Fruit fly (Drosophila melanogaster) whole organism, prepupa: ENCODE data around the gene CG6154.

ENCODE experiments used
- Blimp-1 ChIP-seq: fragments of 200-800 bp; sonication (Bioruptor generic); optimal IDR thresholded peaks from 3 replicates; lab custom pipeline; 2017; ENCODE audit warnings: missing biosample characterization, missing genetic modification characterization, mild to moderate bottlenecking, moderate library complexity, missing genetic modification reagents
- CG10631 ChIP-seq: fragments of 200-800 bp; sonication (Bioruptor generic); optimal IDR thresholded peaks from 2 replicates; lab custom pipeline; 2016; ENCODE audit warnings: missing biosample characterization, missing genetic modification characterization
- CG10669 ChIP-seq: fragments of 200-800 bp; sonication (Bioruptor generic); optimal IDR thresholded peaks from 3 replicates; lab custom pipeline; 2018; ENCODE audit warnings: missing biosample characterization, mild to moderate bottlenecking, missing genetic modification characterization, moderate library complexity
- CG11294 ChIP-seq: fragments of 200-800 bp; sonication (Bioruptor generic); IDR thresholded peaks from 2 replicates; pipeline ENCODE4 v1.3.6; 2022; ENCODE audit warnings: missing biosample characterization, missing genetic modification characterization
- CG11902 ChIP-seq: fragments of 200-800 bp; sonication (Bioruptor generic); optimal IDR thresholded peaks from 3 replicates; lab custom pipeline; 2016; ENCODE audit warnings: missing biosample characterization, missing genetic modification characterization
- CG15336 ChIP-seq: fragments of 200-800 bp; sonication (Bioruptor generic); IDR thresholded peaks from 2 replicates; pipeline ENCODE4 v1.3.6; 2022; ENCODE audit warnings: missing biosample characterization, missing genetic modification characterization
- CG1621 ChIP-seq: fragments of 200-800 bp; sonication (Bioruptor generic); optimal IDR thresholded peaks from 3 replicates; lab custom pipeline; 2018; ENCODE audit warnings: missing biosample characterization, mild to moderate bottlenecking, missing genetic modification characterization
- CG16779 ChIP-seq: fragments of 200-800 bp; sonication (Bioruptor generic); optimal IDR thresholded peaks from 3 replicates; lab custom pipeline; 2017; ENCODE audit warnings: missing biosample characterization, mild to moderate bottlenecking, missing genetic modification characterization
- CG3032 ChIP-seq: fragments of 200-800 bp; optimal IDR thresholded peaks from 2 replicates; lab custom pipeline; 2019; ENCODE audit warnings: missing biosample characterization, mild to moderate bottlenecking, missing genetic modification characterization, moderate library complexity
- CG31627 ChIP-seq: fragments of 200-800 bp; sonication (Bioruptor generic); optimal IDR thresholded peaks from 3 replicates; lab custom pipeline; 2016; ENCODE audit warnings: missing biosample characterization, missing genetic modification characterization
- CG32006 ChIP-seq: fragments of 200-800 bp; sonication (Bioruptor generic); optimal IDR thresholded peaks from 3 replicates; lab custom pipeline; 2017; ENCODE audit warnings: missing biosample characterization, mild to moderate bottlenecking, missing genetic modification characterization
- CG34406 ChIP-seq: fragments of 200-800 bp; sonication (Bioruptor generic); optimal IDR thresholded peaks from 3 replicates; lab custom pipeline; 2016; ENCODE audit warnings: missing biosample characterization, missing genetic modification characterization
- CG3919 ChIP-seq: fragments of 200-800 bp; sonication (Bioruptor generic); optimal IDR thresholded peaks from 3 replicates; lab custom pipeline; 2016; ENCODE audit warnings: missing biosample characterization, missing genetic modification characterization
- CG4318 ChIP-seq: fragments of 200-800 bp; sonication (Bioruptor generic); optimal IDR thresholded peaks from 3 replicates; lab custom pipeline; 2017; ENCODE audit warnings: missing biosample characterization, mild to moderate bottlenecking, missing genetic modification characterization
- CG6276 ChIP-seq: fragments of 200-800 bp; sonication (Bioruptor generic); optimal IDR thresholded peaks from 2 replicates; lab custom pipeline; 2017; ENCODE audit warnings: missing biosample characterization, mild to moderate bottlenecking, missing genetic modification characterization
- CG6792 ChIP-seq: fragments of 200-800 bp; sonication (Bioruptor generic); optimal IDR thresholded peaks from 3 replicates; lab custom pipeline; 2016; ENCODE audit warnings: missing biosample characterization, missing genetic modification characterization
- CG6808 ChIP-seq: fragments of 200-800 bp; sonication (Bioruptor generic); optimal IDR thresholded peaks from 3 replicates; lab custom pipeline; 2017; ENCODE audit warnings: missing biosample characterization, missing genetic modification characterization, mild to moderate bottlenecking, moderate library complexity, missing genetic modification reagents
- CG7368 ChIP-seq: fragments of 200-800 bp; sonication (Bioruptor generic); optimal IDR thresholded peaks from 3 replicates; lab custom pipeline; 2016; ENCODE audit warnings: missing biosample characterization, missing genetic modification characterization
- CG8119 ChIP-seq: fragments of 200-800 bp; sonication (Bioruptor generic); IDR thresholded peaks from 3 replicates; pipeline ENCODE4 v1.3.6; 2022; ENCODE audit warnings: missing biosample characterization, missing genetic modification characterization
- CG8319 ChIP-seq: fragments of 200-800 bp; sonication (Bioruptor generic); optimal IDR thresholded peaks from 3 replicates; lab custom pipeline; 2016; ENCODE audit warnings: missing biosample characterization, missing genetic modification characterization
- CG9139 ChIP-seq: fragments of 200-800 bp; sonication (Bioruptor generic); optimal IDR thresholded peaks from 3 replicates; lab custom pipeline; 2017; ENCODE audit warnings: missing biosample characterization, mild to moderate bottlenecking, missing genetic modification characterization
- Eip78C ChIP-seq: fragments of 200-800 bp; sonication (Bioruptor generic); peaks from one replicate; lab custom pipeline; 2016; ENCODE audit warnings: missing biosample characterization, missing genetic modification characterization
- Eip93F ChIP-seq: fragments of 200-800 bp; sonication (Bioruptor generic); optimal IDR thresholded peaks from 2 replicates; lab custom pipeline; 2016; ENCODE audit warnings: missing biosample characterization, mild to moderate bottlenecking, missing genetic modification characterization
- Ets21C ChIP-seq: fragments of 200-800 bp; sonication (Bioruptor generic); optimal IDR thresholded peaks from 3 replicates; lab custom pipeline; 2016; ENCODE audit warnings: missing biosample characterization, missing genetic modification characterization
- Ets96B ChIP-seq: fragments of 200-800 bp; optimal IDR thresholded peaks from 2 replicates; lab custom pipeline; 2019; ENCODE audit warnings: missing biosample characterization, mild to moderate bottlenecking, missing genetic modification characterization, moderate library complexity
- Hr4 ChIP-seq: fragments of 200-800 bp; sonication (Bioruptor generic); optimal IDR thresholded peaks from 3 replicates; lab custom pipeline; 2016; ENCODE audit warnings: missing biosample characterization, missing genetic modification characterization
- Lpt ChIP-seq: fragments of 200-800 bp; sonication (Bioruptor generic); optimal IDR thresholded peaks from 3 replicates; lab custom pipeline; 2016; ENCODE audit warnings: missing biosample characterization, missing genetic modification characterization
- Met ChIP-seq: fragments of 200-800 bp; sonication (Bioruptor generic); optimal IDR thresholded peaks from 3 replicates; lab custom pipeline; 2016; ENCODE audit warnings: missing biosample characterization, missing genetic modification characterization
- OdsH ChIP-seq: fragments of 200-800 bp; sonication (Bioruptor generic); optimal IDR thresholded peaks from 3 replicates; lab custom pipeline; 2016; ENCODE audit warnings: missing biosample characterization, missing genetic modification characterization
- Sox14 ChIP-seq: fragments of 200-800 bp; sonication (Bioruptor generic); optimal IDR thresholded peaks from 3 replicates; lab custom pipeline; 2016; ENCODE audit warnings: missing biosample characterization, missing genetic modification characterization
- acj6 ChIP-seq: fragments of 200-800 bp; sonication (Bioruptor generic); optimal IDR thresholded peaks from 3 replicates; lab custom pipeline; 2016; ENCODE audit warnings: missing biosample characterization, missing genetic modification characterization
- cyc ChIP-seq: fragments of 200-800 bp; sonication (Bioruptor generic); optimal IDR thresholded peaks from 3 replicates; lab custom pipeline; 2016; ENCODE audit warnings: missing biosample characterization, missing genetic modification characterization
- dac ChIP-seq: fragments of 200-800 bp; sonication (Bioruptor generic); optimal IDR thresholded peaks from 2 replicates; lab custom pipeline; 2017; ENCODE audit warnings: missing biosample characterization, mild to moderate bottlenecking, missing genetic modification characterization
- dsx ChIP-seq: fragments of 200-800 bp; optimal IDR thresholded peaks from 3 replicates; lab custom pipeline; 2019; ENCODE audit warnings: missing biosample characterization, mild to moderate bottlenecking, missing genetic modification characterization, moderate library complexity; ENCODE audit not compliant: poor library complexity, severe bottlenecking
- eg ChIP-seq: fragments of 200-800 bp; sonication (Bioruptor generic); IDR thresholded peaks from 3 replicates; pipeline ENCODE4 v1.3.6; 2022; ENCODE audit warnings: missing biosample characterization, missing genetic modification characterization
- esn ChIP-seq: fragments of 200-800 bp; sonication (Bioruptor generic); optimal IDR thresholded peaks from 2 replicates; lab custom pipeline; 2016; ENCODE audit warnings: missing biosample characterization, mild to moderate bottlenecking, missing genetic modification characterization, moderate library complexity
- fd59A ChIP-seq: fragments of 200-800 bp; sonication (Bioruptor generic); optimal IDR thresholded peaks from 2 replicates; lab custom pipeline; 2017; ENCODE audit warnings: missing biosample characterization, mild to moderate bottlenecking, missing genetic modification characterization, missing genetic modification reagents
- fkh ChIP-seq: fragments of 200-800 bp; sonication (Bioruptor generic); optimal IDR thresholded peaks from 3 replicates; lab custom pipeline; 2017; ENCODE audit warnings: missing biosample characterization, mild to moderate bottlenecking, missing genetic modification characterization, moderate library complexity
- lz ChIP-seq: fragments of 200-800 bp; sonication (Bioruptor generic); optimal IDR thresholded peaks from 3 replicates; lab custom pipeline; 2016; ENCODE audit warnings: missing biosample characterization, missing genetic modification characterization
- net ChIP-seq: fragments of 200-800 bp; sonication (Bioruptor generic); optimal IDR thresholded peaks from 3 replicates; lab custom pipeline; 2016; ENCODE audit warnings: missing biosample characterization, missing genetic modification characterization
- salr ChIP-seq, 2 experiments: fragments of 200-800 bp; sonication (Bioruptor generic); optimal IDR thresholded peaks; 3 replicates each; lab custom pipeline; 2016 to 2018; ENCODE audit warnings: missing biosample characterization in 2 of 2, missing genetic modification characterization in 2 of 2, mild to moderate bottlenecking in 1 of 2
- ss ChIP-seq, 2 experiments: fragments of 200-800 bp; sonication (Bioruptor generic); optimal IDR thresholded peaks; 2 replicates in 1 of 2; 3 replicates in 1 of 2; lab custom pipeline; 2017 to 2018; ENCODE audit warnings: mild to moderate bottlenecking in 2 of 2, missing biosample characterization in 2 of 2, missing genetic modification characterization in 2 of 2, moderate library complexity in 1 of 2
- svp ChIP-seq: fragments of 200-800 bp; sonication (Bioruptor generic); peaks from one replicate; lab custom pipeline; 2016; ENCODE audit warnings: missing biosample characterization, missing genetic modification characterization
- topi ChIP-seq: fragments of 200-800 bp; sonication (Bioruptor generic); optimal IDR thresholded peaks from 3 replicates; lab custom pipeline; 2016; ENCODE audit warnings: missing biosample characterization, missing genetic modification characterization

CG6154 gene

DNA sequence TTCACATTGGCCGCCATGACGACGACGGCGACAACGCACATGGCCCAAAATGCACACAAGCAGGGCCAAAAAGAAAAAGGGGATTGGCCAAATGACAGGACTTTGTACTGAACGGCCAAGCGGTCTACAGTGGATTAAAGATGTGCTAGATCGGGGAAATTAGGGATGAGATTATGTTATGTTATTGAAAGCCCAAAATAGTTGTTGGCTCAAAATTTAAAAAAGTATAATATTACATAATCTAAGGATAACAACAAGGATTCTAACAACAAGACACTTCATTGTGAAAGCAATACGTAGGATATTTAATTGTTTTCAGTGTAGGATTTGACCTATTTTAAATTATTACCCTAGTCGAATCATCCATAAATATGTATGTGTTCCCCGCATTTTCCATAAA is 10.7 kb upstream of the CG6154 start:
- TF ChIP-seq Eip78C (GFP tag; lab: Kevin White, UChicago) (peak; percentile 52), OdsH (GFP tag; lab: Kevin White, UChicago) (no peak)

DNA sequence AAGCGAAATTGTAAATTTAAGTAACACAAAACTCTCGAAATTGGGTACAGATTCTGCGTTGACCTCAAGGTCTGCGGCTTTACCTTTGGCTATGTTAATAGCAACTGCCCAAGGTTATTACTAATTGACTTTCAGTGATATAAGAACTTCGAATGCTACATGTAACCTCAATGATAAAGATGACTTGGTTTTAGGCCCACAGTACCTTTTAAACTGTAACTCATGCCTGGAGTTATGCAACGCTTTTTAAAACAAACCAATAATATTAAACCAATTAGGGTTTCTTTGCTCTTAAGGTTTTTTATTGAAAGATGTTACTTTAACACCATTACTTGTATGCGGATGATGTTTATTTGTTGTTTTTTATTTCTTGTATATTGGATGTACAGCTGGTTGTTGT is 8.7 kb upstream of the CG6154 start:
- no peak for TF ChIP-seq CG8119 (GFP tag; lab: Robert Waterston, UW)
- TF ChIP-seq svp (GFP tag; lab: Kevin White, UChicago), result peak; percentile 62
- no peak for TF ChIP-seq CG1621 (tag; lab: Kevin White, UChicago)

DNA sequence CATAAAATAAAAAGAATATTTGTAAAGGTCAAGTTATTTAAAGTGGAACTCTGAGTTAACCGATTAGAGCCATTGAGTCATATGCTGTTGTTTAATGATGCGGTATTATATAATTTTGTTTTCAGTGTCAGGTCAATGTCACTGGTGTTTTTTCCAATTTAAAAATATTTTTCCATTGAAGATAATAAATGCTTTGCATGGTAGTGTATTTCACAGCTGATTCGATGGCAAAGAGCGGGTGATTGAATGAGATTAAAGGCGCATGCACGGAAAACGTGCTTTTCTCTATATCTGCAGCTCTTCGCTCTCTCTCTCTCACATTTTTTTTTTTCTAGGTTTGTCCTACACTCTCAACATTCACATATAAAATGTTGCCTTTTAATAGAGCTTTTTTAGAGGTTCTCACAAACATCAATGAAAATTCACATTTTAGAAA is 4.1 kb upstream of the CG6154 start:
- TF ChIP-seq CG34406 (GFP tag; lab: Kevin White, UChicago) (no peak), CG11902 (no peak), CG6276 (GFP tag; lab: Kevin White, UChicago) (no peak), CG16779 (no peak), lz (GFP tag; lab: Kevin White, UChicago) (no peak), svp (GFP tag; lab: Kevin White, UChicago) (peak; percentile 93), Ets96B (no peak), Eip78C (GFP tag; lab: Kevin White, UChicago) (peak; percentile 88), Blimp-1 (GFP tag; lab: Kevin White, UChicago) (no peak), CG11294 (no peak), CG9139 (GFP tag; lab: Kevin White, UChicago) (no peak), topi (GFP tag; lab: Kevin White, UChicago) (no peak), esn (GFP tag; lab: Kevin White, UChicago) (no peak), CG31627 (GFP tag; lab: Kevin White, UChicago) (no peak), CG10669 (GFP tag; lab: Kevin White, UChicago) (no peak), ss (GFP tag; optimal IDR thresholded peaks at IDR 0.05; lab: Kevin White, UChicago) (no peak), Lpt (GFP tag; lab: Kevin White, UChicago) (no peak), fd59A (GFP tag; lab: Kevin White, UChicago) (no peak), salr (GFP tag; optimal IDR thresholded peaks at IDR 0.05; lab: Kevin White, UChicago) (no peak), dsx (GFP tag; lab: Kevin White, UChicago) (no peak), CG8319 (GFP tag; lab: Kevin White, UChicago) (no peak), Sox14 (GFP tag; lab: Kevin White, UChicago) (no peak), CG10631 (GFP tag; lab: Kevin White, UChicago) (no peak), CG3919 (GFP tag; lab: Kevin White, UChicago) (peak; percentile 12), eg (GFP tag; lab: Robert Waterston, UW) (peak; percentile 26; the same call in 1 of the 3 replicates), dac (GFP tag; lab: Kevin White, UChicago) (no peak), CG1621 (tag; lab: Kevin White, UChicago) (no peak), fkh (GFP tag; lab: Kevin White, UChicago) (no peak), CG15336 (GFP tag; lab: Robert Waterston, UW) (peak; percentile 40; the same call in 1 of the 2 replicates), net (GFP tag; lab: Kevin White, UChicago) (no peak), CG3032 (tag; lab: Kevin White, UChicago) (no peak), OdsH (GFP tag; lab: Kevin White, UChicago) (no peak), CG4318 (no peak), CG7368 (GFP tag; lab: Kevin White, UChicago) (no peak)

DNA sequence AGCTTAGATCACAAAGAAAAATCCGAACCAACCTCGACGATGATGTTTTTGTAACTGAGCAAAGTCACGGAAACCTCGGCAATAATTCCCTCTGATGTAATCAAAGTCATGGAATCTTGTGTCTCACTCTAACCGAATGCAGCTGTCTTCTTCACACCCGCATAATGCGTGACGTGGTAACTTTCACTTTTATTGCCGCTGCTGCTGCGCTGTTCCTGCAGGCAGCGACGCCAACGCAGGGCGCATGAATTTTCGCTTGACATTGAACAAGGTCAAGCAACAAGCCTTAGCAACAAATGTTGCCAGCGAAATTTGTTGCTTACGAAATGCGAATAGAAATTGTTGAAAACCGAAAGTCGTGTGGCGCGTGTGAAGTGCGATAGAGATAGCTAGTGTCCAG is 3.5 kb upstream of the CG6154 start:
- TF ChIP-seq Met (GFP tag; lab: Kevin White, UChicago) (no peak), net (GFP tag; lab: Kevin White, UChicago) (no peak), CG6792 (GFP tag; lab: Kevin White, UChicago) (no peak), CG31627 (GFP tag; lab: Kevin White, UChicago) (no peak), cyc (no peak), CG4318 (no peak), Eip78C (GFP tag; lab: Kevin White, UChicago) (peak; percentile 48), CG32006 (GFP tag; lab: Kevin White, UChicago) (no peak), Hr4 (GFP tag; lab: Kevin White, UChicago) (no peak), salr (GFP tag; optimal IDR thresholded peaks at IDR 0.05; lab: Kevin White, UChicago) (no peak), Ets21C (GFP tag; lab: Kevin White, UChicago) (no peak), acj6 (GFP tag; lab: Kevin White, UChicago) (no peak), CG11902 (no peak), Sox14 (GFP tag; lab: Kevin White, UChicago) (no peak), eg (GFP tag; lab: Robert Waterston, UW) (peak; percentile 14; the same call in 1 of the 3 replicates), Eip93F (no peak), dsx (GFP tag; lab: Kevin White, UChicago) (no peak), CG3919 (GFP tag; lab: Kevin White, UChicago) (no peak), CG6808 (GFP tag; lab: Kevin White, UChicago) (peak; percentile 28), OdsH (GFP tag; lab: Kevin White, UChicago) (no peak), Ets96B (no peak), CG34406 (GFP tag; lab: Kevin White, UChicago) (no peak), CG8119 (GFP tag; lab: Robert Waterston, UW) (no peak)
